Fruit fly (Drosophila melanogaster): ENCODE measurements around the gene Usp12-46.

The Usp12-46 gene

DNA sequence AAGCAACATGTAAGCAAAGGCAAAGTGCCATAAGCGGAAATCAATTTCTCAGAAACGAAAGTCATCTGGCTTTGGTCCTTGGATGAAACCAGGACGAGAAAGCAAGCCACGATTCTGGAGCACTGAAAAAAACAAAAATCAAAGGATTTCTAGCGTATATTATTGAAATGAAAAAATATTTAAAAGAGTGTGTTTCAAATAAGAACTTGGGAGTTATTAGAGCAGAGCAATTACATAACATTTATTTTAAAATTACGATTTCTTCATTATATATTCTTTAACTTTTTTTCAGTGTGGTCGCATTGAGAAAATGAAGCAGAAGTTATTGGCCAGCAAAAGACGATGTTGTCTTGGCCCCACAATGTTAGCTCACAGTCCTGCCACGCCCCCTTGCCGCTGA is 72.0 kb downstream of the Usp12-46 start:
- TF ChIP-seq Dek (tag; optimal IDR thresholded peaks at IDR 0.05) (no peak), CG12769 (tag; optimal IDR thresholded peaks at IDR 0.05) (no peak), CG8281 (tag; optimal IDR thresholded peaks at IDR 0.05) (no peak), CG13424 (tag; optimal IDR thresholded peaks at IDR 0.05) (peak; percentile 44), Oli (tag; optimal IDR thresholded peaks at IDR 0.05) (no peak), seq (GFP tag; IDR thresholded peaks at IDR 0.05) (no peak), ranshi (GFP tag; IDR thresholded peaks at IDR 0.05) (no peak), lola (GFP tag; optimal IDR thresholded peaks at IDR 0.05) (no peak), Atf3 (GFP tag; optimal IDR thresholded peaks at IDR 0.05) (no peak), kah (GFP tag; optimal IDR thresholded peaks at IDR 0.05) (no peak), CG13296 (GFP tag; optimal IDR thresholded peaks at IDR 0.05) (peak; percentile 5), grau (tag; optimal IDR thresholded peaks at IDR 0.05) (peak; percentile 41), nom (GFP tag; optimal IDR thresholded peaks at IDR 0.05) (no peak), gem (tag; optimal IDR thresholded peaks at IDR 0.05) (peak; percentile 51), eve (GFP tag; optimal IDR thresholded peaks at IDR 0.05) (no peak), sim (GFP tag; IDR thresholded peaks at IDR 0.05) (no peak), Oaz (GFP tag; IDR thresholded peaks at IDR 0.05) (no peak), CG1024 (GFP tag; IDR thresholded peaks at IDR 0.05) (no peak), esg (GFP tag; conservative IDR thresholded peaks at IDR 0.05) (no peak), CG2129 (GFP tag; IDR thresholded peaks at IDR 0.05; ENCODE audit: partially characterized antibody) (no peak), MBD-R2 (GFP tag; IDR thresholded peaks at IDR 0.05) (no peak), CG9932 (GFP tag; IDR thresholded peaks at IDR 0.05) (no peak), odd (GFP tag; optimal IDR thresholded peaks at IDR 0.05) (no peak), Ptx1 (GFP tag; IDR thresholded peaks at IDR 0.05) (no peak), CG6813 (GFP tag; optimal IDR thresholded peaks at IDR 0.05) (no peak), CG11085 (GFP tag; IDR thresholded peaks at IDR 0.05) (no peak), NFAT (GFP tag; IDR thresholded peaks at IDR 0.05) (no peak), ro (GFP tag; IDR thresholded peaks at IDR 0.05) (no peak), CG3838 (GFP tag; optimal IDR thresholded peaks at IDR 0.05) (no peak), CG8924 (tag; optimal IDR thresholded peaks at IDR 0.05) (no peak), CG10147 (GFP tag; optimal IDR thresholded peaks at IDR 0.05) (peak; percentile 5), Neu2 (GFP tag; optimal IDR thresholded peaks at IDR 0.05; ENCODE audit: borderline replicate concordance) (no peak), H15 (GFP tag; IDR thresholded peaks at IDR 0.05) (no peak), CG12391 (tag; optimal IDR thresholded peaks at IDR 0.05) (peak; percentile 11), Hsf (GFP tag; optimal IDR thresholded peaks at IDR 0.05) (no peak), amos (GFP tag; IDR thresholded peaks at IDR 0.05; ENCODE audit: partially characterized antibody) (no peak), Fer3 (tag; optimal IDR thresholded peaks at IDR 0.05) (peak; percentile 29), gro (GFP tag; optimal IDR thresholded peaks at IDR 0.05) (no peak), CG10431 (GFP tag; optimal IDR thresholded peaks at IDR 0.05) (no peak), Trl (optimal IDR thresholded peaks at IDR 0.05) (no peak), Trl (GFP tag; optimal IDR thresholded peaks at IDR 0.05) (no peak), aop (GFP tag; IDR thresholded peaks at IDR 0.05) (no peak), bigmax (GFP tag; optimal IDR thresholded peaks at IDR 0.05) (no peak), CG18764 (GFP tag; optimal IDR thresholded peaks at IDR 0.05) (no peak), CG8944 (GFP tag; optimal IDR thresholded peaks at IDR 0.05) (no peak), unpg (GFP tag; optimal IDR thresholded peaks at IDR 0.05) (peak; percentile 15), CG3281 (GFP tag; optimal IDR thresholded peaks at IDR 0.05) (peak; percentile 23), prd (optimal IDR thresholded peaks at IDR 0.05) (no peak), prd (GFP tag; IDR thresholded peaks at IDR 0.05) (no peak), ap (GFP tag; IDR thresholded peaks at IDR 0.05) (no peak), CG31224 (GFP tag; IDR thresholded peaks at IDR 0.05) (no peak), Ets65A (GFP tag) (no peak), ems (GFP tag; optimal IDR thresholded peaks at IDR 0.05) (no peak)

Data from whole organism, embryonic.